Worm (Caenorhabditis elegans): ENCODE data around the gene K11H12.10.

The K11H12.10 gene

ce11 chrIV:654526-655440 is 21.1 kb upstream of the K11H12.10 start, which contains the start of the genes rpl-15 and K11H12.8 (continued):
- peak; percentile 98 for TF ChIP-seq egl-5 (tag; optimal IDR thresholded peaks at IDR 0.05)
- TF ChIP-seq fkh-10 (GFP tag; optimal IDR thresholded peaks at IDR 0.05): peak; percentile 99
- TF ChIP-seq nhr-76 (tag; optimal IDR thresholded peaks at IDR 0.05): peak; percentile 89
- peak; percentile 100 for TF ChIP-seq nhr-23 (tag; optimal IDR thresholded peaks at IDR 0.05)
- TF ChIP-seq lin-39 (tag; optimal IDR thresholded peaks at IDR 0.05): peak; percentile 99
- TF ChIP-seq unc-62 (GFP tag; optimal IDR thresholded peaks at IDR 0.05): peak; percentile 98
- TF ChIP-seq ZK546.5 (tag; optimal IDR thresholded peaks at IDR 0.05): peak; percentile 76
- peak; percentile 100 for TF ChIP-seq nhr-25 (tag; optimal IDR thresholded peaks at IDR 0.05)
- no peak for TF ChIP-seq eor-1 (tag; optimal IDR thresholded peaks at IDR 0.05)

ce11 chrIV:657046-657445 is 18.8 kb upstream of the K11H12.10 start:
- TF ChIP-seq elt-3 (tag; optimal IDR thresholded peaks at IDR 0.05) (no peak), nhr-11 (tag; optimal IDR thresholded peaks at IDR 0.05) (no peak), nhr-67 (tag; optimal IDR thresholded peaks at IDR 0.05) (no peak), sea-2 (GFP tag; optimal IDR thresholded peaks at IDR 0.05) (no peak), nhr-25 (tag; optimal IDR thresholded peaks at IDR 0.05) (no peak), ceh-28 (tag; optimal IDR thresholded peaks at IDR 0.05) (no peak), fos-1 (tag; optimal IDR thresholded peaks at IDR 0.05) (no peak), nhr-43 (tag; optimal IDR thresholded peaks at IDR 0.05; ENCODE audit: poor library complexity, severe bottlenecking) (no peak), egl-27 (tag; optimal IDR thresholded peaks at IDR 0.05) (no peak), zag-1 (tag; optimal IDR thresholded peaks at IDR 0.05) (no peak), egl-5 (tag; optimal IDR thresholded peaks at IDR 0.05) (no peak), pha-4 (tag; optimal IDR thresholded peaks at IDR 0.05) (no peak), ceh-16 (tag; optimal IDR thresholded peaks at IDR 0.05) (no peak)

ce11 chrIV:657932-658331 is 17.9 kb upstream of the K11H12.10 start:
- TF ChIP-seq pqm-1 (tag; optimal IDR thresholded peaks at IDR 0.05) (no peak), ceh-82 (tag; optimal IDR thresholded peaks at IDR 0.05) (no peak), nhr-43 (tag; optimal IDR thresholded peaks at IDR 0.05; ENCODE audit: poor library complexity, severe bottlenecking) (no peak), daf-12 (tag; optimal IDR thresholded peaks at IDR 0.05) (no peak), ama-1 (optimal IDR thresholded peaks at IDR 0.05) (peak; percentile 76), egl-5 (tag; optimal IDR thresholded peaks at IDR 0.05) (no peak), fkh-10 (GFP tag; optimal IDR thresholded peaks at IDR 0.05) (no peak), unc-62 (GFP tag; optimal IDR thresholded peaks at IDR 0.05) (no peak), mdl-1 (tag; optimal IDR thresholded peaks at IDR 0.05) (no peak), eor-1 (tag; optimal IDR thresholded peaks at IDR 0.05) (no peak), fos-1 (tag; optimal IDR thresholded peaks at IDR 0.05) (no peak), nhr-76 (tag; optimal IDR thresholded peaks at IDR 0.05) (no peak), snpc-4 (tag; optimal IDR thresholded peaks at IDR 0.05) (peak; percentile 98), pha-4 (tag; optimal IDR thresholded peaks at IDR 0.05) (peak; percentile 13), lin-15B (tag; optimal IDR thresholded peaks at IDR 0.05) (peak; percentile 45), aly-2 (tag; optimal IDR thresholded peaks at IDR 0.05) (no peak), elt-2 (tag; optimal IDR thresholded peaks at IDR 0.05) (peak; percentile 22), lsy-12 (tag; optimal IDR thresholded peaks at IDR 0.05) (peak; percentile 13), unc-39 (tag; optimal IDR thresholded peaks at IDR 0.05) (no peak), ztf-11 (tag; optimal IDR thresholded peaks at IDR 0.05) (no peak), nhr-12 (tag; optimal IDR thresholded peaks at IDR 0.05) (no peak), nhr-67 (tag; optimal IDR thresholded peaks at IDR 0.05) (no peak), hmg-11 (tag; optimal IDR thresholded peaks at IDR 0.05) (no peak), nhr-23 (tag; optimal IDR thresholded peaks at IDR 0.05) (peak; percentile 5), elt-3 (tag; optimal IDR thresholded peaks at IDR 0.05) (no peak), ceh-9 (tag; optimal IDR thresholded peaks at IDR 0.05) (no peak), ceh-28 (tag; optimal IDR thresholded peaks at IDR 0.05) (no peak), lin-39 (tag; optimal IDR thresholded peaks at IDR 0.05) (peak; percentile 65), ceh-16 (tag; optimal IDR thresholded peaks at IDR 0.05) (no peak), R02D3.7 (tag; optimal IDR thresholded peaks at IDR 0.05) (peak; percentile 40), egl-27 (tag; optimal IDR thresholded peaks at IDR 0.05) (no peak), elt-1 (tag; optimal IDR thresholded peaks at IDR 0.05) (no peak), nfya-1 (tag; optimal IDR thresholded peaks at IDR 0.05; ENCODE audit: insufficient read depth) (peak; percentile 58), skn-1 (tag; optimal IDR thresholded peaks at IDR 0.05) (peak; percentile 40), zag-1 (tag; optimal IDR thresholded peaks at IDR 0.05) (no peak), fkh-2 (tag; optimal IDR thresholded peaks at IDR 0.05) (no peak), ZK546.5 (tag; optimal IDR thresholded peaks at IDR 0.05) (no peak)
